Fruit fly (Drosophila melanogaster): ENCODE results near the gene Ubc6.

Ubc6 gene

DNA sequence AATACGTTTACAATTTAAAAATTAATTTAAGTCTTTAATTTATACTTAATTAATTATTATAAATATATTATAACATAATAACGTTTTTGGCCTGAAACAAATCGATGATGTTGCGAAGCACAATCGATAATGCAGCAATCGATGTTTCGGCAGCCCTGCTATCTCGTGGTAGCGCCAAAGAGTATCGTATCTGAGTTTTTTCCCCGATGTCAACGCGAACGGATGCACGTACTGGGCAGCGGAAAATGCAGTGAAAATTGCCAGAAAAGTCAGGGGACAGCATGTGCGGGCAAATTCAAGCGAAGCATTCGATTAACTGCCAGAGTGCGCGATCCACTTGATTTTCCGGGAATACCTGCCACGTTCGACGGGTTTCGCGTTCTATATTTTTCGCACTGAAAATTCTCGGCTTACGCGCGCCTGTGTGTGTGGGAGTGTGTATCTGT lies 42.1 kb downstream of the Ubc6 start, which contains the start of gene Cdep (continued):
- TF ChIP-seq CG15336 (GFP tag; IDR thresholded peaks at IDR 0.05), result 0 out of 2 replicates have a peak, but pooled peaks have one; percentile 29
- no peak for TF ChIP-seq CG11902 (GFP tag; optimal IDR thresholded peaks at IDR 0.05)
- TF ChIP-seq CG3032 (tag; optimal IDR thresholded peaks at IDR 0.05), result peak; percentile 43
- no peak for TF ChIP-seq Sox14 (GFP tag; optimal IDR thresholded peaks at IDR 0.05)
- no peak for TF ChIP-seq Ets96B (tag; optimal IDR thresholded peaks at IDR 0.05)
- TF ChIP-seq ss (GFP tag; optimal IDR thresholded peaks at IDR 0.05), result peak in 1 of 2 experiments; percentile 20
- TF ChIP-seq Sox102F (GFP tag; optimal IDR thresholded peaks at IDR 0.05), result peak; percentile 34
- TF ChIP-seq pdm3 (GFP tag; optimal IDR thresholded peaks at IDR 0.05), result no peak
- TF ChIP-seq CG8632 (GFP tag; optimal IDR thresholded peaks at IDR 0.05), result peak; percentile 4
- peak; percentile 15 for TF ChIP-seq CG10631 (GFP tag; optimal IDR thresholded peaks at IDR 0.05)

- no peak for TF ChIP-seq Ets21C (GFP tag; optimal IDR thresholded peaks at IDR 0.05)
- TF ChIP-seq fd85E (GFP tag; optimal IDR thresholded peaks at IDR 0.05), result no peak
- no peak for TF ChIP-seq Lpt (GFP tag; optimal IDR thresholded peaks at IDR 0.05)
- TF ChIP-seq CG1621 (tag; optimal IDR thresholded peaks at IDR 0.05), result peak; percentile 15
Observed at dm6 chr3R:4906627-4906940, 45.9 kb downstream of the Ubc6 start.

- TF ChIP-seq CG3032 (tag; optimal IDR thresholded peaks at IDR 0.05) (no peak), fkh (GFP tag; optimal IDR thresholded peaks at IDR 0.05) (peak; percentile 36), CG6854 (GFP tag; optimal IDR thresholded peaks at IDR 0.05) (no peak), cyc (GFP tag; optimal IDR thresholded peaks at IDR 0.05) (no peak), Sox14 (GFP tag; optimal IDR thresholded peaks at IDR 0.05) (peak; percentile 43), Eip75B (GFP tag; optimal IDR thresholded peaks at IDR 0.05) (peak; percentile 19), Eip78C (GFP tag) (peak; percentile 64), spab (GFP tag; optimal IDR thresholded peaks at IDR 0.05) (no peak), svp (GFP tag) (peak; percentile 69), vri (GFP tag; optimal IDR thresholded peaks at IDR 0.05) (peak; percentile 6), Eip93F (GFP tag; optimal IDR thresholded peaks at IDR 0.05) (peak; percentile 1), Hr4 (GFP tag; optimal IDR thresholded peaks at IDR 0.05) (peak; percentile 20)
Observed at dm6 chr3R:4905764-4906626, 46.5 kb downstream of the Ubc6 start, which contains the start of gene Gnf1. Gnf1 (plus strand) TSS chr3R:4906622.

DNA sequence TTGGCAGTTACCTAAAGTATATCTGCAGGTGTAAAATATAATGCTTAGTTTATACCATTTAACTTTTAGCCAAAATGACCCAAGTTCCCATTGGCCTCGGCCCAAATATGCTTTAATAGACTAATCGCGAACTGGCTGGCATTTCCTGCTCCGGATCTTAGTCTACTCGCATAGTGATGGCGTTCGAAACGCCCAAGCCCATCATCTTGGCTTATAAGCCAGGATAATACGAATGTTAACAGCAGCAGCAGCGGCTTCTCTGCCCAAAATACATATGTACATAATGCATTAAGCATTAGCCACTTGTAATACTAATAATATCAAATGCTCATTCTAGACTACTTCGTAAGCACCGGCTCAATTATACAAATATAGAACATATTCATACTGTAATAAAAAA lies 47.6 kb downstream of the Ubc6 start:
- TF ChIP-seq Eip75B (GFP tag; optimal IDR thresholded peaks at IDR 0.05), result no peak
- TF ChIP-seq CG34406 (GFP tag; optimal IDR thresholded peaks at IDR 0.05), result no peak
- no peak for TF ChIP-seq fd85E (GFP tag; optimal IDR thresholded peaks at IDR 0.05)
- no peak for TF ChIP-seq spab (GFP tag; optimal IDR thresholded peaks at IDR 0.05)
- TF ChIP-seq CG9139 (GFP tag; optimal IDR thresholded peaks at IDR 0.05), result no peak
- no peak for TF ChIP-seq fd59A (GFP tag; optimal IDR thresholded peaks at IDR 0.05)
- TF ChIP-seq Ets96B (tag; optimal IDR thresholded peaks at IDR 0.05), result no peak
- TF ChIP-seq CG6808 (GFP tag; optimal IDR thresholded peaks at IDR 0.05), result no peak
- TF ChIP-seq Sox14 (GFP tag; optimal IDR thresholded peaks at IDR 0.05), result no peak

DNA sequence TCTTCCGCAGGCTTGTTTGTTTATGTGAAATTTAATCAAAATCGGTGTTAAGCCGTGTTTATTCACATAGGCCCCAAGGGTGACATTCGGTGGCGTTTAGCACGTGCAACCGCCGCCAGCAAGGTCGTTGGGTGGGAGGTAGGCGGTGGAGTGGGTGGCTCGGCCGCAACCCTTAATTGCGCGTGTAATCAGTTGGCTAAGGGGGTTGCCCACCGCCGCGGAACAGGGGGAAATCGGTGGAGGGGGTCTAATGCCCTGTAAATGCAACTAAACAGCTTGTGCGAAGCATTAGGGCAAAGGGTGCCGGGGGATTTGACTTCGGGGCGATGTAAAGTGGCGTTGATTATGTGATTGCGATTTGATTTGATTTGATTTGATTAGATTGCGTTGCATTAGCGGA lies 48.9 kb downstream of the Ubc6 start:
- TF ChIP-seq CG3919 (GFP tag; optimal IDR thresholded peaks at IDR 0.05) (no peak), eg (GFP tag; IDR thresholded peaks at IDR 0.05) (no peak), Met (GFP tag; optimal IDR thresholded peaks at IDR 0.05) (no peak), CG31627 (GFP tag; optimal IDR thresholded peaks at IDR 0.05) (no peak), vri (GFP tag; optimal IDR thresholded peaks at IDR 0.05) (no peak), CG10669 (GFP tag; optimal IDR thresholded peaks at IDR 0.05) (no peak), CG4318 (GFP tag; optimal IDR thresholded peaks at IDR 0.05) (no peak), Blimp-1 (GFP tag; optimal IDR thresholded peaks at IDR 0.05) (no peak), CG6854 (GFP tag; optimal IDR thresholded peaks at IDR 0.05) (no peak), topi (GFP tag; optimal IDR thresholded peaks at IDR 0.05) (no peak), achi (GFP tag; optimal IDR thresholded peaks at IDR 0.05) (no peak), Eip75B (GFP tag; optimal IDR thresholded peaks at IDR 0.05) (no peak), fd59A (GFP tag; optimal IDR thresholded peaks at IDR 0.05) (no peak), CG1621 (tag; optimal IDR thresholded peaks at IDR 0.05) (no peak)
